Worm (Caenorhabditis elegans) whole organism, young adult: ENCODE results near the gene ssna-1.
A peak's percentile ranks its signal among the peaks of the same experiment; 100 is the strongest.

Source experiments
- B0019.2 ChIP-seq: fragments of 200-800 bp; sonication (Bioruptor generic); conservative IDR thresholded peaks from 2 replicates; pipeline ENCODE4 v1.3.6; 2022; ENCODE audit warnings: missing genetic modification reagents, missing genetic modification characterization, missing compliant biosample characterization
- B0035.1 ChIP-seq: sonication (generic microtip); optimal IDR thresholded peaks from 2 replicates; lab custom pipeline; 2016; ENCODE audit warnings: missing genetic modification characterization, mild to moderate bottlenecking, missing compliant biosample characterization, missing genotype, missing genetic modification reagents
- B0336.3 ChIP-seq: fragments of 200-800 bp; sonication (Bioruptor generic); IDR thresholded peaks from 2 replicates; pipeline ENCODE4 v1.3.6; 2022; ENCODE audit warnings: missing genetic modification characterization, missing compliant biosample characterization
- F52B5.7 ChIP-seq: sonication (generic microtip); optimal IDR thresholded peaks from 2 replicates; lab custom pipeline; 2016; ENCODE audit warnings: mild to moderate bottlenecking, missing genetic modification characterization, missing compliant biosample characterization
- K11D2.4 ChIP-seq: fragments of 200-800 bp; sonication (Bioruptor generic); IDR thresholded peaks from 2 replicates; pipeline ENCODE4 v1.3.6; 2022; ENCODE audit warnings: missing genetic modification reagents, missing genetic modification characterization, missing compliant biosample characterization
- T26A5.8 ChIP-seq: sonication (generic microtip); optimal IDR thresholded peaks from 2 replicates; lab custom pipeline; 2016; ENCODE audit warnings: missing genetic modification characterization, missing compliant biosample characterization
- Y53F4B.3 ChIP-seq: fragments of 200-800 bp; sonication (Bioruptor generic); IDR thresholded peaks from 2 replicates; pipeline ENCODE4 v1.3.6; 2022; ENCODE audit warnings: missing genetic modification reagents, missing genetic modification characterization, missing compliant biosample characterization
- Y56A3A.18 ChIP-seq: fragments of 200-800 bp; sonication (Bioruptor generic); IDR thresholded peaks from 2 replicates; pipeline ENCODE4 v1.3.6; 2022; ENCODE audit warnings: missing genetic modification reagents, missing genetic modification characterization, missing compliant biosample characterization
- akir-1 ChIP-seq: fragments of 200-800 bp; sonication (Bioruptor generic); optimal IDR thresholded peaks from 2 replicates; lab custom pipeline; 2018; ENCODE audit warnings: mild to moderate bottlenecking, missing genetic modification characterization, moderate library complexity, missing compliant biosample characterization
- aptf-3 ChIP-seq: fragments of 200-800 bp; sonication (Bioruptor generic); IDR thresholded peaks from 2 replicates; pipeline ENCODE4 v1.3.6; 2022; ENCODE audit warnings: missing genetic modification characterization, missing compliant biosample characterization
- attf-3 ChIP-seq: fragments of 200-800 bp; sonication (Bioruptor generic); conservative IDR thresholded peaks from 2 replicates; pipeline ENCODE4 v1.3.6; 2022; ENCODE audit warnings: missing genetic modification reagents, missing genetic modification characterization, missing compliant biosample characterization
- cebp-2 ChIP-seq: fragments of 200-800 bp; sonication (Bioruptor generic); IDR thresholded peaks from 2 replicates; pipeline ENCODE4 v1.3.6; 2022; ENCODE audit warnings: missing genetic modification characterization, missing compliant biosample characterization
- ceh-27 ChIP-seq: fragments of 200-800 bp; sonication (Bioruptor generic); optimal IDR thresholded peaks from 2 replicates; lab custom pipeline; 2018; ENCODE audit warnings: mild to moderate bottlenecking, missing genetic modification characterization, moderate library complexity, missing compliant biosample characterization
- die-1 ChIP-seq: sonication (generic microtip); optimal IDR thresholded peaks from 2 replicates; lab custom pipeline; 2016; ENCODE audit warnings: missing genotype, mild to moderate bottlenecking, missing genetic modification characterization, missing compliant biosample characterization
- dpff-1 ChIP-seq: sonication (generic microtip); optimal IDR thresholded peaks from 2 replicates; lab custom pipeline; 2017; ENCODE audit warnings: mild to moderate bottlenecking, missing genetic modification characterization, missing compliant biosample characterization
- dpl-1 ChIP-seq: fragments of 150-350 bp; optimal IDR thresholded peaks from 2 replicates; lab custom pipeline; 2014; ENCODE audit warnings: missing biosample characterization, missing genetic modification reagents, missing genetic modification characterization
- egl-44 ChIP-seq: fragments of 200-800 bp; sonication (Bioruptor generic); IDR thresholded peaks from 2 replicates; pipeline ENCODE4 v1.3.6; 2022; ENCODE audit warnings: missing genetic modification reagents, missing genetic modification characterization, missing compliant biosample characterization
- him-1 ChIP-seq: sonication (generic microtip); optimal IDR thresholded peaks from 2 replicates; lab custom pipeline; 2016; ENCODE audit warnings: missing genotype, missing genetic modification reagents, missing genetic modification characterization, missing compliant biosample characterization
- hlh-26 ChIP-seq: fragments of 200-800 bp; sonication (Bioruptor generic); conservative IDR thresholded peaks from 2 replicates; pipeline ENCODE4 v1.3.6; 2022; ENCODE audit warnings: missing genetic modification reagents, missing genetic modification characterization, missing compliant biosample characterization
- hmg-1.2 ChIP-seq: fragments of 200-800 bp; sonication (Bioruptor generic); IDR thresholded peaks from 2 replicates; pipeline ENCODE4 v1.3.6; 2022; ENCODE audit warnings: missing genetic modification reagents, missing genetic modification characterization, missing compliant biosample characterization
- hsf-1 ChIP-seq: fragments of 200-800 bp; sonication (Bioruptor generic); IDR thresholded peaks from 2 replicates; pipeline ENCODE4 v1.3.6; 2022; ENCODE audit warnings: missing genetic modification reagents, missing genetic modification characterization, missing compliant biosample characterization
- lag-1 ChIP-seq: fragments of 200-800 bp; sonication (Bioruptor generic); IDR thresholded peaks from 2 replicates; pipeline ENCODE4 v1.3.6; 2022; ENCODE audit warnings: missing genetic modification reagents, missing genetic modification characterization, missing compliant biosample characterization
- lin-26 ChIP-seq: fragments of 200-800 bp; sonication (Bioruptor generic); IDR thresholded peaks from 2 replicates; pipeline ENCODE4 v1.3.6; 2022; ENCODE audit warnings: missing genetic modification reagents, missing genetic modification characterization, missing compliant biosample characterization
- madf-10 ChIP-seq: sonication (generic microtip); optimal IDR thresholded peaks from 2 replicates; lab custom pipeline; 2016; ENCODE audit warnings: mild to moderate bottlenecking, missing genetic modification characterization, missing compliant biosample characterization
- pha-4 ChIP-seq: fragments of 150-350 bp; sonication (generic microtip); optimal IDR thresholded peaks from 2 replicates; lab custom pipeline; 2014; ENCODE audit warnings: missing biosample characterization, missing genetic modification reagents, missing genetic modification characterization
- sdz-38 ChIP-seq: sonication (generic microtip); optimal IDR thresholded peaks from 2 replicates; lab custom pipeline; 2016; ENCODE audit warnings: missing genotype, missing genetic modification characterization, missing compliant biosample characterization
- sea-2 ChIP-seq: fragments of 200-800 bp; sonication (Bioruptor generic); IDR thresholded peaks from 2 replicates; pipeline ENCODE4 v1.3.6; 2022; ENCODE audit warnings: missing genetic modification characterization, missing compliant biosample characterization
- snpc-1.1 ChIP-seq: sonication (generic microtip); optimal IDR thresholded peaks from 2 replicates; lab custom pipeline; 2017; ENCODE audit warnings: missing genetic modification characterization, mild to moderate bottlenecking, missing compliant biosample characterization, antibody characterized with exemption, moderate library complexity, missing genotype, missing genetic modification reagents; ENCODE audit not compliant: insufficient read depth
- snpc-1.3 ChIP-seq: sonication (generic microtip); optimal IDR thresholded peaks from 2 replicates; lab custom pipeline; 2017; ENCODE audit warnings: missing genetic modification characterization, mild to moderate bottlenecking, missing compliant biosample characterization, antibody characterized with exemption, moderate library complexity, missing genotype, missing genetic modification reagents; ENCODE audit not compliant: insufficient read depth
- snpc-4 ChIP-seq, 5 experiments: fragments of 150-350 bp in 1 of 5; sonication (generic microtip) in 4 of 5; optimal IDR thresholded peaks; 2 replicates each; lab custom pipeline; 2014 to 2018; ENCODE audit warnings: missing genetic modification characterization in 5 of 5, missing biosample characterization in 3 of 5, antibody characterized with exemption in 2 of 5, mild to moderate bottlenecking in 2 of 5, missing compliant biosample characterization in 2 of 5, missing genotype in 2 of 5, moderate library complexity in 2 of 5, missing genetic modification reagents in 1 of 5
- somi-1 ChIP-seq: fragments of 200-800 bp; sonication (Bioruptor generic); optimal IDR thresholded peaks from 2 replicates; lab custom pipeline; 2018; ENCODE audit warnings: mild to moderate bottlenecking, missing genetic modification characterization, missing compliant biosample characterization
- sptf-2 ChIP-seq: fragments of 200-800 bp; sonication (Bioruptor generic); optimal IDR thresholded peaks from 2 replicates; lab custom pipeline; 2018; ENCODE audit warnings: mild to moderate bottlenecking, missing genetic modification characterization, missing compliant biosample characterization
- unc-62 ChIP-seq: fragments of 150-350 bp; optimal IDR thresholded peaks from 2 replicates; lab custom pipeline; 2014; ENCODE audit warnings: missing biosample characterization, missing genetic modification reagents, missing genetic modification characterization
- ztf-18 ChIP-seq: sonication (generic microtip); optimal IDR thresholded peaks from 2 replicates; lab custom pipeline; 2016; ENCODE audit warnings: missing genotype, mild to moderate bottlenecking, missing genetic modification characterization, missing compliant biosample characterization
- ztf-28 ChIP-seq: fragments of 200-800 bp; sonication (Bioruptor generic); IDR thresholded peaks from 2 replicates; pipeline ENCODE4 v1.3.6; 2022; ENCODE audit warnings: missing genetic modification reagents, missing genetic modification characterization, missing compliant biosample characterization

Gene ssna-1

ce11 chrIV:388073-388472 is at the start of gene ssna-1:
Gene ssna-1, plus strand, starts transcription at chrIV:388084.
- no peak for TF ChIP-seq dpff-1 (tag; lab: Kevin White, UChicago)
- TF ChIP-seq, all 124 proteins: peak for 0

ce11 chrIV:338192-338831 is 49.6 kb upstream of the ssna-1 start:
- no peak for TF ChIP-seq attf-3 (GFP tag; lab: Robert Waterston, UW)
- TF ChIP-seq hsf-1: no peak
- no peak for TF ChIP-seq egl-44 (GFP tag; lab: Robert Waterston, UW)
- no peak for TF ChIP-seq cebp-2
- no peak for TF ChIP-seq dpl-1 (GFP tag; lab: Kevin White, UChicago)
- no peak for TF ChIP-seq Y53F4B.3 (GFP tag; lab: Robert Waterston, UW)
- no peak for TF ChIP-seq T26A5.8 (tag; lab: Kevin White, UChicago)
- TF ChIP-seq sdz-38 (tag; lab: Kevin White, UChicago): no peak
- TF ChIP-seq snpc-4 (GFP tag; optimal IDR thresholded peaks at IDR 0.05; lab: Kevin White, UChicago): no peak
- TF ChIP-seq snpc-4 (tag; optimal IDR thresholded peaks at IDR 0.05; lab: Kevin White, UChicago): peak in 2 of 4 experiments; percentile 91 to 94
- no peak for TF ChIP-seq hlh-26 (GFP tag; lab: Robert Waterston, UW)
- TF ChIP-seq snpc-1.3 (tag; lab: Kevin White, UChicago): no peak
- no peak for TF ChIP-seq pha-4 (tag; lab: Kevin White, UChicago)
- TF ChIP-seq aptf-3 (GFP tag; lab: Robert Waterston, UW): no peak
- no peak for TF ChIP-seq K11D2.4 (GFP tag; lab: Robert Waterston, UW)
- TF ChIP-seq unc-62: no peak
- TF ChIP-seq snpc-1.1 (tag; lab: Kevin White, UChicago): peak; percentile 70
- TF ChIP-seq lag-1 (GFP tag; lab: Robert Waterston, UW): no peak
- TF ChIP-seq hmg-1.2 (GFP tag; lab: Robert Waterston, UW): 0 out of 2 replicates have a peak, but pooled peaks have one; percentile 21
- no peak for TF ChIP-seq sptf-2 (GFP tag; lab: Kevin White, UChicago)

ce11 chrIV:339508-339907 is 48.4 kb upstream of the ssna-1 start, which contains the start of gene cdh-8:
Gene cdh-8, plus strand, starts transcription at chrIV:339808.
- TF ChIP-seq snpc-1.1 (tag; lab: Kevin White, UChicago) (no peak), ztf-28 (no peak), somi-1 (GFP tag; lab: Kevin White, UChicago) (no peak), ztf-18 (tag; lab: Kevin White, UChicago) (no peak), F52B5.7 (tag; lab: Kevin White, UChicago) (no peak), die-1 (no peak), him-1 (tag; lab: Kevin White, UChicago) (no peak), Y56A3A.18 (GFP tag; lab: Robert Waterston, UW) (no peak), lag-1 (GFP tag; lab: Robert Waterston, UW) (no peak), B0035.1 (no peak)

ce11 chrIV:343279-343678 is 44.6 kb upstream of the ssna-1 start:
- TF ChIP-seq snpc-4 (GFP tag; optimal IDR thresholded peaks at IDR 0.05; lab: Kevin White, UChicago): no peak
- TF ChIP-seq snpc-4 (tag; optimal IDR thresholded peaks at IDR 0.05; lab: Kevin White, UChicago): no peak
- TF ChIP-seq madf-10: no peak
- no peak for TF ChIP-seq ceh-27 (GFP tag; lab: Kevin White, UChicago)
- no peak for TF ChIP-seq sdz-38 (tag; lab: Kevin White, UChicago)
- TF ChIP-seq B0019.2 (GFP tag; lab: Robert Waterston, UW): no peak
- no peak for TF ChIP-seq akir-1 (GFP tag; lab: Kevin White, UChicago)
- TF ChIP-seq attf-3 (GFP tag; lab: Robert Waterston, UW): no peak
- TF ChIP-seq B0035.1: no peak
- TF ChIP-seq sea-2 (GFP tag; lab: Robert Waterston, UW): no peak
- no peak for TF ChIP-seq lin-26 (GFP tag; lab: Robert Waterston, UW)
- no peak for TF ChIP-seq B0336.3 (GFP tag; lab: Robert Waterston, UW)
- no peak for TF ChIP-seq T26A5.8 (tag; lab: Kevin White, UChicago)
